Fruit fly (Drosophila melanogaster) ovary, adult (tissue): ENCODE measurements around the gene Gal.
A peak's percentile ranks its signal among the peaks of the same experiment; 100 is the strongest.

Source experiments
- CG17801 ChIP-seq: fragments of 200-800 bp; optimal IDR thresholded peaks from 2 replicates; lab custom pipeline; 2019; ENCODE audit warnings: missing biosample characterization, mild to moderate bottlenecking, missing genetic modification characterization, moderate library complexity; ENCODE audit not compliant: partially characterized antibody

The Gal gene

dm6 chr2L:5981433-5982333 is 24.9 kb downstream of the Gal start, which contains the start of gene eIF4A:
Gene eIF4A, plus strand, starts transcription at chr2L:5981764.
- TF ChIP-seq CG17801 (GFP tag; lab: Kevin White, UChicago) = peak; percentile 27

- TF ChIP-seq CG17801 (GFP tag; lab: Kevin White, UChicago) = peak; percentile 43
Measured at dm6 chr2L:5980862-5981432, 25.7 kb downstream of the Gal start, which contains the start of gene chic. Gene chic, minus strand, starts transcription at chr2L:5981018.

dm6 chr2L:5979957-5980861 is 26.4 kb downstream of the Gal start:
- TF ChIP-seq CG17801 (GFP tag; lab: Kevin White, UChicago) = peak; percentile 70

dm6 chr2L:5979055-5979399 is 27.6 kb downstream of the Gal start:
- TF ChIP-seq CG17801 (GFP tag; lab: Kevin White, UChicago) = no peak

- TF ChIP-seq CG17801 (GFP tag; lab: Kevin White, UChicago) = no peak
Measured at dm6 chr2L:5978333-5979054, 28.1 kb downstream of the Gal start.

dm6 chr2L:5977729-5978078 is 28.9 kb downstream of the Gal start:
- TF ChIP-seq CG17801 (GFP tag; lab: Kevin White, UChicago) = no peak

dm6 chr2L:5977070-5977728 is 29.4 kb downstream of the Gal start:
- TF ChIP-seq CG17801 (GFP tag; lab: Kevin White, UChicago) = no peak

- no peak for TF ChIP-seq CG17801 (GFP tag; lab: Kevin White, UChicago)
Measured at dm6 chr2L:5975601-5976000, 31.0 kb downstream of the Gal start.

- no peak for TF ChIP-seq CG17801 (GFP tag; lab: Kevin White, UChicago)
Measured at dm6 chr2L:5975025-5975539, 31.5 kb downstream of the Gal start.

dm6 chr2L:5974122-5974521 is 32.5 kb downstream of the Gal start:
- TF ChIP-seq CG17801 (GFP tag; lab: Kevin White, UChicago) = no peak

- TF ChIP-seq CG17801 (GFP tag; lab: Kevin White, UChicago) = no peak
Measured at dm6 chr2L:5972588-5973236, 33.9 kb downstream of the Gal start.

- TF ChIP-seq CG17801 (GFP tag; lab: Kevin White, UChicago) = peak; percentile 0
Measured at dm6 chr2L:5972005-5972404, 34.6 kb downstream of the Gal start.

- no peak for TF ChIP-seq CG17801 (GFP tag; lab: Kevin White, UChicago)
Measured at dm6 chr2L:5971093-5971808, 35.4 kb downstream of the Gal start.
